Worm (Caenorhabditis elegans) whole organism, late embryonic: ENCODE results near the gene T28A8.3.

Experiments
- C38D4.7 ChIP-seq: fragments of 200-800 bp; sonication (Bioruptor generic); optimal IDR thresholded peaks from 2 replicates; lab custom pipeline; 2018; ENCODE audit warnings: mild to moderate bottlenecking, missing genetic modification characterization, moderate library complexity, missing compliant biosample characterization
- F13H6.1 ChIP-seq: sonication (generic microtip); optimal IDR thresholded peaks from 2 replicates; lab custom pipeline; 2016; ENCODE audit warnings: missing genetic modification characterization, missing compliant biosample characterization
- ceh-34 ChIP-seq: sonication (generic microtip); optimal IDR thresholded peaks from 2 replicates; lab custom pipeline; 2016; ENCODE audit warnings: mild to moderate bottlenecking, missing genetic modification characterization, missing compliant biosample characterization
- ceh-48 ChIP-seq: sonication (generic microtip); optimal IDR thresholded peaks from 2 replicates; lab custom pipeline; 2016; ENCODE audit warnings: missing genetic modification characterization, inconsistent platforms, missing compliant biosample characterization
- dmd-4 ChIP-seq: sonication (generic microtip); optimal IDR thresholded peaks from 2 replicates; lab custom pipeline; 2016; ENCODE audit warnings: borderline replicate concordance, missing genetic modification characterization, missing compliant biosample characterization
- fkh-10 ChIP-seq: fragments of 150-350 bp; optimal IDR thresholded peaks from 2 replicates; lab custom pipeline; 2014; ENCODE audit warnings: missing biosample characterization, missing genetic modification reagents, missing genetic modification characterization
- hlh-30 ChIP-seq: sonication (generic microtip); optimal IDR thresholded peaks from 2 replicates; lab custom pipeline; 2017; ENCODE audit warnings: antibody characterized with exemption, missing genetic modification characterization, missing compliant biosample characterization; ENCODE audit not compliant: insufficient read depth
- hlh-6 ChIP-seq: sonication (generic microtip); optimal IDR thresholded peaks from 2 replicates; lab custom pipeline; 2016; ENCODE audit warnings: missing genotype, missing genetic modification characterization, missing compliant biosample characterization
- lin-11 ChIP-seq: fragments of 200-800 bp; sonication (Bioruptor generic); optimal IDR thresholded peaks from 2 replicates; lab custom pipeline; 2018; ENCODE audit warnings: mild to moderate bottlenecking, missing genetic modification characterization, missing compliant biosample characterization
- nhr-11 ChIP-seq: fragments of 150-350 bp; optimal IDR thresholded peaks from 2 replicates; lab custom pipeline; 2014; ENCODE audit warnings: missing biosample characterization, missing genetic modification characterization
- pha-4 ChIP-seq: fragments of 150-350 bp; optimal IDR thresholded peaks from 2 replicates; lab custom pipeline; 2018; ENCODE audit warnings: missing biosample characterization, missing genetic modification reagents, missing genetic modification characterization
- pqm-1 ChIP-seq: sonication (generic microtip); optimal IDR thresholded peaks from 2 replicates; lab custom pipeline; 2016; ENCODE audit warnings: missing genetic modification characterization, missing compliant biosample characterization
- pros-1 ChIP-seq: fragments of 150-350 bp; optimal IDR thresholded peaks from 2 replicates; lab custom pipeline; 2014; ENCODE audit warnings: missing biosample characterization, missing genetic modification reagents, missing genetic modification characterization
- unc-3 ChIP-seq, 2 experiments: fragments of 200-800 bp in 1 of 2; sonication (Bioruptor generic) in 1 of 2; sonication (generic microtip) in 1 of 2; conservative IDR thresholded peaks in 1 of 2; optimal IDR thresholded peaks in 1 of 2; 2 replicates each; pipeline versions ENCODE4 v1.3.6 to Lab custom; 2016 to 2022; ENCODE audit warnings: missing compliant biosample characterization in 2 of 2, missing genetic modification characterization in 2 of 2, missing genetic modification reagents in 1 of 2

DNA sequence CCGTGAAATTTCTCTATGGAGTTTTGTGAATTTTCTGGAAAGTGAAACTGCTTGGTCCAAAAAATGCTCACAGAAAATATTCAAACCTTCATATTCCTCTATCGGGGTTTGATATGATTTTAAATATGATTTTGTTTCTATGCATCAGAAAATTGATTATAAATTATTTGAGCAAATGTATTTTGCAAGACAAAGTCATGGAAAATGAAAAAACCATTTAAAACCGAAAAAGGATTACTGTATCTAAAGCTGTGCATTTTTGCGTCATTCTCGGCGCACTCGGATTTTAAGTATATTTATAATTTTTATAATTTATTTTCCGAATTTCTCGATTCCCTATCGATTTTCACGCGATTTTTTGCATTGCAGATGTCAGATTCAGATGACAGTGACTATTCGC lies 34.3 kb upstream of the T28A8.3 start, which contains the start of gene pssy-2:
- TF ChIP-seq fkh-10 (GFP tag; lab: Kevin White, UChicago) (no peak), ceh-48 (tag; lab: Kevin White, UChicago) (no peak), pros-1 (tag; lab: Kevin White, UChicago) (no peak), ceh-34 (tag; lab: Kevin White, UChicago) (no peak), pha-4 (tag; lab: Kevin White, UChicago) (no peak), dmd-4 (tag; lab: Kevin White, UChicago) (no peak), nhr-11 (tag; lab: Kevin White, UChicago) (no peak), F13H6.1 (tag; lab: Kevin White, UChicago) (no peak), pqm-1 (tag; lab: Kevin White, UChicago) (no peak), unc-3 (GFP tag; conservative IDR thresholded peaks at IDR 0.05; lab: Robert Waterston, UW) (no peak), unc-3 (tag; optimal IDR thresholded peaks at IDR 0.05; lab: Kevin White, UChicago) (no peak), lin-11 (no peak), hlh-30 (no peak), C38D4.7 (GFP tag; lab: Kevin White, UChicago) (no peak), hlh-6 (tag; lab: Kevin White, UChicago) (no peak)
